Worm (Caenorhabditis elegans): Measurements from ENCODE around the gene prdm-14.

Gene prdm-14

ce11 chrX:9078149-9078548, 32.1 kb downstream of the prdm-14 start (continued):
- TF ChIP-seq ztf-11 (tag; optimal IDR thresholded peaks at IDR 0.05) (no peak), mdl-1 (tag; optimal IDR thresholded peaks at IDR 0.05) (no peak), ama-1 (optimal IDR thresholded peaks at IDR 0.05) (no peak), lir-3 (tag; optimal IDR thresholded peaks at IDR 0.05; ENCODE audit: poor library complexity) (no peak), nhr-20 (tag; optimal IDR thresholded peaks at IDR 0.05) (peak; percentile 24), zag-1 (tag; optimal IDR thresholded peaks at IDR 0.05) (no peak), efl-3 (GFP tag; optimal IDR thresholded peaks at IDR 0.05) (no peak), nhr-237 (tag; optimal IDR thresholded peaks at IDR 0.05) (no peak), fkh-8 (tag; optimal IDR thresholded peaks at IDR 0.05) (no peak), C34B4.2 (tag; optimal IDR thresholded peaks at IDR 0.05) (no peak), efl-1 (optimal IDR thresholded peaks at IDR 0.05) (no peak), efl-1 (GFP tag; optimal IDR thresholded peaks at IDR 0.05 in 1 of 2) (peak in 1 of 2 experiments; percentile 20), sup-37 (GFP tag; optimal IDR thresholded peaks at IDR 0.05) (no peak), sox-4 (tag; optimal IDR thresholded peaks at IDR 0.05) (no peak), tbx-2 (tag; optimal IDR thresholded peaks at IDR 0.05) (peak; percentile 14), pqm-1 (tag; optimal IDR thresholded peaks at IDR 0.05) (no peak), snu-23 (GFP tag; optimal IDR thresholded peaks at IDR 0.05) (peak; percentile 57), fkh-10 (GFP tag; optimal IDR thresholded peaks at IDR 0.05) (no peak), nhr-71 (tag; optimal IDR thresholded peaks at IDR 0.05) (peak; percentile 38), rnt-1 (tag; optimal IDR thresholded peaks at IDR 0.05) (peak; percentile 45), ceh-8 (GFP tag; optimal IDR thresholded peaks at IDR 0.05) (no peak), egl-27 (tag; optimal IDR thresholded peaks at IDR 0.05) (no peak)

ce11 chrX:9081212-9081611, 35.2 kb downstream of the prdm-14 start:
- no peak for TF ChIP-seq nhr-77 (tag; optimal IDR thresholded peaks at IDR 0.05)
- TF ChIP-seq elt-2 (tag; optimal IDR thresholded peaks at IDR 0.05), result peak; percentile 49
- TF ChIP-seq nhr-84 (tag; optimal IDR thresholded peaks at IDR 0.05), result no peak
- peak; percentile 11 for TF ChIP-seq lin-14 (GFP tag; optimal IDR thresholded peaks at IDR 0.05)
- TF ChIP-seq lin-39 (tag; optimal IDR thresholded peaks at IDR 0.05), result no peak

ce11 chrX:9082646-9083045, 36.6 kb downstream of the prdm-14 start, which contains the start of gene ajm-1:
Gene ajm-1 (plus strand): TSS chrX:9082946.
- TF ChIP-seq nhr-20 (tag; optimal IDR thresholded peaks at IDR 0.05) (no peak), ztf-4 (tag; optimal IDR thresholded peaks at IDR 0.05) (no peak), xbp-1 (tag; optimal IDR thresholded peaks at IDR 0.05) (no peak), pqm-1 (tag; optimal IDR thresholded peaks at IDR 0.05) (no peak), nhr-77 (tag; optimal IDR thresholded peaks at IDR 0.05) (no peak), unc-86 (tag; optimal IDR thresholded peaks at IDR 0.05) (no peak), hlh-17 (GFP tag; optimal IDR thresholded peaks at IDR 0.05; ENCODE audit: borderline replicate concordance) (no peak), efl-1 (optimal IDR thresholded peaks at IDR 0.05) (no peak), efl-1 (GFP tag; optimal IDR thresholded peaks at IDR 0.05 in 1 of 2) (no peak), skn-1 (tag; optimal IDR thresholded peaks at IDR 0.05) (no peak), ceh-63 (GFP tag; optimal IDR thresholded peaks at IDR 0.05) (no peak), ces-1 (GFP tag; optimal IDR thresholded peaks at IDR 0.05) (no peak), mef-2 (tag; optimal IDR thresholded peaks at IDR 0.05) (no peak), jun-1 (tag; optimal IDR thresholded peaks at IDR 0.05) (no peak), dsc-1 (tag; optimal IDR thresholded peaks at IDR 0.05) (no peak), egl-13 (tag; optimal IDR thresholded peaks at IDR 0.05) (no peak), nhr-19 (GFP tag; conservative IDR thresholded peaks at IDR 0.05) (no peak), nhr-84 (tag; optimal IDR thresholded peaks at IDR 0.05) (no peak), unc-130 (tag; optimal IDR thresholded peaks at IDR 0.05) (no peak), Y116A8C.19 (tag; optimal IDR thresholded peaks at IDR 0.05; ENCODE audit: borderline replicate concordance) (no peak), unc-62 (GFP tag; optimal IDR thresholded peaks at IDR 0.05) (no peak)
